Fruit fly (Drosophila melanogaster): ENCODE results near the gene CG32576.
A peak's percentile ranks its signal among the peaks of the same experiment; 100 is the strongest.

Gene CG32576

dm6 chrX:16332615-16333288, 44.4 kb upstream of the CG32576 start (continued):
- peak; percentile 88 for TF ChIP-seq ac (GFP tag; optimal IDR thresholded peaks at IDR 0.05)
- peak; percentile 91 for TF ChIP-seq stc (GFP tag; IDR thresholded peaks at IDR 0.05)
- peak; percentile 89 for TF ChIP-seq lbe (GFP tag; optimal IDR thresholded peaks at IDR 0.05)
- TF ChIP-seq YL-1 (GFP tag; optimal IDR thresholded peaks at IDR 0.05), result peak; percentile 91
- TF ChIP-seq CG4404 (GFP tag; IDR thresholded peaks at IDR 0.05), result peak; percentile 92
- peak; percentile 87 for TF ChIP-seq slou (GFP tag; optimal IDR thresholded peaks at IDR 0.05)
- peak; percentile 94 for TF ChIP-seq CrebB (tag; optimal IDR thresholded peaks at IDR 0.05)
- peak; percentile 99 for TF ChIP-seq CG2678 (tag; optimal IDR thresholded peaks at IDR 0.05)
- peak; percentile 90 for TF ChIP-seq CG8089 (GFP tag; optimal IDR thresholded peaks at IDR 0.05)
- TF ChIP-seq CHES-1-like (GFP tag; optimal IDR thresholded peaks at IDR 0.05), result peak; percentile 95
- TF ChIP-seq gro (GFP tag; optimal IDR thresholded peaks at IDR 0.05), result peak; percentile 97
- peak; percentile 88 for TF ChIP-seq Hmx (GFP tag; optimal IDR thresholded peaks at IDR 0.05)
- TF ChIP-seq CG1832 (GFP tag; optimal IDR thresholded peaks at IDR 0.05), result no peak
- peak; percentile 95 for TF ChIP-seq scrt (GFP tag; optimal IDR thresholded peaks at IDR 0.05)
- peak; percentile 87 for TF ChIP-seq rib (GFP tag; IDR thresholded peaks at IDR 0.05)
- peak; percentile 90 for TF ChIP-seq CG3065 (GFP tag; optimal IDR thresholded peaks at IDR 0.05)
- peak in 1 of 2 experiments; percentile 48 for TF ChIP-seq tll (GFP tag; optimal IDR thresholded peaks at IDR 0.05)
- peak; percentile 91 for TF ChIP-seq CG9876 (GFP tag; optimal IDR thresholded peaks at IDR 0.05)
- peak; percentile 94 for TF ChIP-seq CG17385 (GFP tag; optimal IDR thresholded peaks at IDR 0.05)
- peak; percentile 88 for TF ChIP-seq wdn (GFP tag; IDR thresholded peaks at IDR 0.05)
- peak; percentile 75 for TF ChIP-seq ham (GFP tag; IDR thresholded peaks at IDR 0.05)
- no peak for TF ChIP-seq CG8478 (optimal IDR thresholded peaks at IDR 0.05)
- TF ChIP-seq crp (GFP tag; optimal IDR thresholded peaks at IDR 0.05), result peak in 1 of 2 experiments; percentile 65
- peak; percentile 75 for TF ChIP-seq CG7271 (tag; optimal IDR thresholded peaks at IDR 0.05)
- TF ChIP-seq CG7839 (tag; optimal IDR thresholded peaks at IDR 0.05), result peak; percentile 98
- TF ChIP-seq CG9437 (GFP tag; optimal IDR thresholded peaks at IDR 0.05), result peak; percentile 94
- TF ChIP-seq CG12659 (GFP tag; optimal IDR thresholded peaks at IDR 0.05), result peak; percentile 98
- TF ChIP-seq cas (GFP tag; IDR thresholded peaks at IDR 0.05), result peak; percentile 32; the same call in 1 of the 2 replicates
- peak; percentile 91 for TF ChIP-seq CG17912 (GFP tag; optimal IDR thresholded peaks at IDR 0.05)
- peak; percentile 99 for TF ChIP-seq Med (GFP tag)
- peak; percentile 96 for TF ChIP-seq Fer3 (tag; optimal IDR thresholded peaks at IDR 0.05)
- peak; percentile 91 for TF ChIP-seq CG1602 (GFP tag; optimal IDR thresholded peaks at IDR 0.05)
- peak; percentile 91 for TF ChIP-seq D19B (GFP tag; optimal IDR thresholded peaks at IDR 0.05)
- TF ChIP-seq CG12104 (GFP tag; optimal IDR thresholded peaks at IDR 0.05), result peak; percentile 94
- TF ChIP-seq CG11247 (GFP tag; IDR thresholded peaks at IDR 0.05), result peak; percentile 84
- TF ChIP-seq vfl (GFP tag; optimal IDR thresholded peaks at IDR 0.05), result peak; percentile 93
- TF ChIP-seq CG7745 (tag; optimal IDR thresholded peaks at IDR 0.05), result peak; percentile 27
- TF ChIP-seq CG3726 (GFP tag; IDR thresholded peaks at IDR 0.05), result no peak; the same call in 2 of the 3 replicates
- TF ChIP-seq CG13123 (GFP tag; optimal IDR thresholded peaks at IDR 0.05), result peak; percentile 88
- TF ChIP-seq CG3281 (GFP tag; optimal IDR thresholded peaks at IDR 0.05), result peak; percentile 97
- TF ChIP-seq CG14050 (GFP tag; IDR thresholded peaks at IDR 0.05), result peak; percentile 89
- TF ChIP-seq CG14710 (tag; optimal IDR thresholded peaks at IDR 0.05), result peak; percentile 96
- TF ChIP-seq tio (GFP tag; optimal IDR thresholded peaks at IDR 0.05), result peak; percentile 95
- peak; percentile 92 for TF ChIP-seq ara (GFP tag; IDR thresholded peaks at IDR 0.05)
- peak; percentile 94 for TF ChIP-seq twi (tag; optimal IDR thresholded peaks at IDR 0.05)
- TF ChIP-seq sr (GFP tag; IDR thresholded peaks at IDR 0.05), result no peak; the same call in 2 of the 3 replicates
- peak; percentile 96 for TF ChIP-seq Hsf (GFP tag; optimal IDR thresholded peaks at IDR 0.05)
- peak; percentile 90 for TF ChIP-seq dm (GFP tag; optimal IDR thresholded peaks at IDR 0.05)
- TF ChIP-seq Dek (tag; optimal IDR thresholded peaks at IDR 0.05), result peak; percentile 96
- TF ChIP-seq NFAT (GFP tag; IDR thresholded peaks at IDR 0.05), result peak; percentile 78
